Fruit fly (Drosophila melanogaster): ENCODE results near the gene Prtl99C.

DNA sequence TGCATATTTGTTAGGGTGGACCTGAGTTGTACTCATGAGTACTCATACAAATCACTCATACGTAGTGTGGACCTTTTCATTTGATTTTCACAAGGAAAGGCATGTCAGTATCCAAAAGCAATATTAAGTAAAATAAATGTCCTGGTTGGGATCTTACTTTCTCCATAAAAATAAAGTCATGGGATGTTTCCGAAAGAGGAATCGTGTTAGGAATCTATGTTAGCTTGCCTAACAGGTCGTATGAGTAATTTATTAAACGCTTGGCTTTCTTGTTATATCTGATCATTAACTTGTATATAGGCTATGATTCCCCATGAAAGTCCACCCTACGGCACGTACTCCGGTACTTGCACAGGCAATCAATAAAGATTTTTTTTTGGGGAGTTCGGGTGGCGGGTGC is 40.1 kb downstream of the Prtl99C start:
- no peak for TF ChIP-seq h (optimal IDR thresholded peaks at IDR 0.05)
- TF ChIP-seq psq (optimal IDR thresholded peaks at IDR 0.05), result no peak

Data from Kc167 (cell line).